Worm (Caenorhabditis elegans): ENCODE measurements around the gene mlt-7.

DNA sequence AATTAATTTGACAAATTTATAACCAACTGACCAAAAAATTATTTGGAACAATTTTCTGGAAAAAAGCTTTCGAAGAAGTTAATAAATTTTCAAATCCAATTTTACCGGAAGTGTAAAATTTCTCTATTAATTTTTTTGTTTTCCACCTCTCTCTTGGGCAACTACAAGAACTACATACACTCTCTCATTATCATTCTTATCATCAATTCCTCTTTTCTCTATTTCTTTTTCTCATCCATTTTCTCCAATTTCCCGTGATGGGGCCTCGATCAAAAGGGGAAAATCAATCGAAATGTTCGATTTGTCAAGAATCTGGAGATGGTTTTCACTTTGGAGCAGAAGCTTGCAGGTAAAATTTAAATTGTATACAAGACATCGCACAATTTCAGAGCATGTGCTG lies 40.3 kb downstream of the mlt-7 start, which contains the start of gene nhr-109:
- TF ChIP-seq him-1 (tag; optimal IDR thresholded peaks at IDR 0.05) (no peak), W03F9.2 (tag; optimal IDR thresholded peaks at IDR 0.05) (no peak)

All from whole organism, L4/young adult.